Fruit fly (Drosophila melanogaster) whole organism, adult: ENCODE measurements around the gene CG13901.

ENCODE experiments used
- CG11617 ChIP-seq: fragments of 200-800 bp; sonication (Bioruptor generic); optimal IDR thresholded peaks from 2 replicates; lab custom pipeline; 2017; ENCODE audit warnings: mild to moderate bottlenecking, missing biosample characterization, missing genetic modification reagents, missing genetic modification characterization
- CG12768 ChIP-seq: fragments of 200-800 bp; sonication (Bioruptor generic); optimal IDR thresholded peaks from 2 replicates; lab custom pipeline; 2017; ENCODE audit warnings: missing biosample characterization, missing genetic modification characterization, mild to moderate bottlenecking, moderate library complexity, missing genetic modification reagents
- CG14711 ChIP-seq: fragments of 200-800 bp; sonication (Bioruptor generic); optimal IDR thresholded peaks from 2 replicates; lab custom pipeline; 2018; ENCODE audit warnings: missing biosample characterization, mild to moderate bottlenecking, missing genetic modification characterization, moderate library complexity
- CG1620 ChIP-seq: fragments of 200-800 bp; sonication (Bioruptor generic); optimal IDR thresholded peaks from 2 replicates; lab custom pipeline; 2016; ENCODE audit warnings: missing biosample characterization, missing genetic modification characterization
- CG33017 ChIP-seq: fragments of 200-800 bp; sonication (Bioruptor generic); optimal IDR thresholded peaks from 2 replicates; lab custom pipeline; 2018; ENCODE audit warnings: missing biosample characterization, mild to moderate bottlenecking, missing genetic modification characterization, moderate library complexity
- CG5204 ChIP-seq: fragments of 200-800 bp; sonication (Bioruptor generic); optimal IDR thresholded peaks from 2 replicates; lab custom pipeline; 2016; ENCODE audit warnings: missing biosample characterization, missing genetic modification characterization
- CG7045 ChIP-seq: fragments of 200-800 bp; sonication (Bioruptor generic); optimal IDR thresholded peaks from 2 replicates; lab custom pipeline; 2017; ENCODE audit warnings: missing biosample characterization, mild to moderate bottlenecking, missing genetic modification characterization
- CG7101 ChIP-seq: fragments of 200-800 bp; sonication (Bioruptor generic); optimal IDR thresholded peaks from 2 replicates; lab custom pipeline; 2018; ENCODE audit warnings: missing biosample characterization, mild to moderate bottlenecking, missing genetic modification characterization, moderate library complexity
- Clk ChIP-seq: fragments of 200-800 bp; sonication (Bioruptor generic); optimal IDR thresholded peaks from 2 replicates; lab custom pipeline; 2017; ENCODE audit warnings: missing biosample characterization, missing genetic modification characterization
- Crg-1 ChIP-seq: fragments of 200-800 bp; sonication (Bioruptor generic); optimal IDR thresholded peaks from 2 replicates; lab custom pipeline; 2016; ENCODE audit warnings: missing biosample characterization, missing genetic modification characterization
- Hr96 ChIP-seq: fragments of 200-800 bp; sonication (Bioruptor generic); optimal IDR thresholded peaks from 2 replicates; lab custom pipeline; 2016; ENCODE audit warnings: missing biosample characterization, missing genetic modification characterization
- Mnt ChIP-seq: fragments of 200-800 bp; sonication (Bioruptor generic); optimal IDR thresholded peaks from 2 replicates; lab custom pipeline; 2016; ENCODE audit warnings: missing biosample characterization, mild to moderate bottlenecking, missing genetic modification characterization
- bab1 ChIP-seq: fragments of 200-800 bp; sonication (Bioruptor generic); optimal IDR thresholded peaks from 3 replicates; lab custom pipeline; 2019; ENCODE audit warnings: missing biosample characterization, mild to moderate bottlenecking, missing genetic modification characterization, moderate library complexity
- cic ChIP-seq: fragments of 200-800 bp; sonication (Bioruptor generic); optimal IDR thresholded peaks from 2 replicates; lab custom pipeline; 2017; ENCODE audit warnings: missing biosample characterization, mild to moderate bottlenecking, missing genetic modification characterization, moderate library complexity
- cnc ChIP-seq, 2 experiments: fragments of >200 bp; optimal IDR thresholded peaks; 2 replicates each; lab custom pipeline; 2017
- kay ChIP-seq: fragments of 200-800 bp; sonication (Bioruptor generic); peaks from one replicate; lab custom pipeline; 2016; ENCODE audit warnings: missing biosample characterization, missing genetic modification characterization, borderline replicate concordance
- ovo ChIP-seq: fragments of 200-800 bp; sonication (Bioruptor generic); optimal IDR thresholded peaks from 2 replicates; lab custom pipeline; 2016; ENCODE audit warnings: missing biosample characterization, missing genetic modification characterization
- pad ChIP-seq: fragments of 200-800 bp; sonication (Bioruptor generic); optimal IDR thresholded peaks from 3 replicates; lab custom pipeline; 2017; ENCODE audit warnings: missing biosample characterization, missing genetic modification characterization, mild to moderate bottlenecking, moderate library complexity, missing genetic modification reagents
- tj ChIP-seq: fragments of 200-800 bp; sonication (Bioruptor generic); optimal IDR thresholded peaks from 3 replicates; lab custom pipeline; 2017; ENCODE audit warnings: missing biosample characterization, mild to moderate bottlenecking, missing genetic modification characterization, moderate library complexity
- toe ChIP-seq: fragments of 200-800 bp; sonication (Bioruptor generic); optimal IDR thresholded peaks from 2 replicates; lab custom pipeline; 2016; ENCODE audit warnings: missing biosample characterization, missing genetic modification characterization

The CG13901 gene

DNA sequence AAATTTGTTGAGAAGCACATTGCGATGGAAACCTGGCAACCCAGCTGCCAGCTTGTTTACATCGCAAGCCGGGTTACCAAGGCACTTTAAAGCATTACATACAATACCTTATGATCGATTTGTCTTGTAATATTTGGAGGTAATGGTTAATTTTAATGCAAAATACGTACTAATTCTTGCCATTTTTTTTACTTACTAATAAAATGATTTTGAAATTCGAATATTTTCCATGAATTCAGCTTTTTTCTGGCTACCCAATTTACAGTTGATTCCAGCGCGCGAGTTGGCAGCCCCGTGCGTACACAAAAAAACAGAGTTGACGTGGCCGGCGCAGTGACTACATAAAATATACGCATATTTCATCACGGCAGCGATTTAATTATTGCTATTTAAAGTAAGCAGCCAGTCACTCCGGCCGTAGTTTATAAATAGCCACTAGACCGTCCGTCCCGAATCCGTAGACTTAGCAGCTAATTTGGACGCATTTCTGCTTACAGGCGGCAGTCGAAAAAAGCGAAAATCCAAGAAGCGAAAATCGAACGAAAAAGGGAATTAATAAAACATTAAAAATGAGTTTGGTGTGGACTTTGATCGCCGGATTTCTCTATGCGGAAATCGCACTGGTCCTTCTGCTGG is at the start of gene CG13901, which contains the start of gene CG13887:
TSS of gene CG13901 (minus strand) at position 270 of the 636 bp plus-strand sequence.
TSS of gene CG13887 (plus strand) at position 310 of the 636 bp plus-strand sequence.
- peak; percentile 100 for TF ChIP-seq CG14711 (tag; lab: Kevin White, UChicago)
- no peak for TF ChIP-seq kay (GFP tag; lab: Kevin White, UChicago)
- TF ChIP-seq CG5204 (GFP tag; lab: Kevin White, UChicago): no peak
- TF ChIP-seq tj: peak; percentile 80
- TF ChIP-seq CG11617 (GFP tag; lab: Kevin White, UChicago): peak; percentile 91
- peak; percentile 90 for TF ChIP-seq CG7045
- peak; percentile 91 for TF ChIP-seq Hr96 (GFP tag; lab: Kevin White, UChicago)
- peak; percentile 89 for TF ChIP-seq CG7101 (tag; lab: Kevin White, UChicago)
- TF ChIP-seq Crg-1 (GFP tag; lab: Kevin White, UChicago): peak; percentile 89
- TF ChIP-seq cnc (optimal IDR thresholded peaks at IDR 0.05; lab: Kevin White, UChicago): no peak
- TF ChIP-seq Mnt (GFP tag; lab: Kevin White, UChicago): peak; percentile 97
- TF ChIP-seq pad: peak; percentile 76
- peak; percentile 84 for TF ChIP-seq ovo (GFP tag; lab: Kevin White, UChicago)
- TF ChIP-seq CG1620 (GFP tag; lab: Kevin White, UChicago): peak; percentile 88
- TF ChIP-seq Clk (GFP tag; lab: Kevin White, UChicago): peak; percentile 77
- peak; percentile 79 for TF ChIP-seq cic (GFP tag; lab: Kevin White, UChicago)
- peak; percentile 95 for TF ChIP-seq bab1 (GFP tag; lab: Kevin White, UChicago)
- peak; percentile 83 for TF ChIP-seq CG33017
- peak; percentile 90 for TF ChIP-seq CG12768 (GFP tag; lab: Kevin White, UChicago)
- TF ChIP-seq toe (GFP tag; lab: Kevin White, UChicago): peak; percentile 91

DNA sequence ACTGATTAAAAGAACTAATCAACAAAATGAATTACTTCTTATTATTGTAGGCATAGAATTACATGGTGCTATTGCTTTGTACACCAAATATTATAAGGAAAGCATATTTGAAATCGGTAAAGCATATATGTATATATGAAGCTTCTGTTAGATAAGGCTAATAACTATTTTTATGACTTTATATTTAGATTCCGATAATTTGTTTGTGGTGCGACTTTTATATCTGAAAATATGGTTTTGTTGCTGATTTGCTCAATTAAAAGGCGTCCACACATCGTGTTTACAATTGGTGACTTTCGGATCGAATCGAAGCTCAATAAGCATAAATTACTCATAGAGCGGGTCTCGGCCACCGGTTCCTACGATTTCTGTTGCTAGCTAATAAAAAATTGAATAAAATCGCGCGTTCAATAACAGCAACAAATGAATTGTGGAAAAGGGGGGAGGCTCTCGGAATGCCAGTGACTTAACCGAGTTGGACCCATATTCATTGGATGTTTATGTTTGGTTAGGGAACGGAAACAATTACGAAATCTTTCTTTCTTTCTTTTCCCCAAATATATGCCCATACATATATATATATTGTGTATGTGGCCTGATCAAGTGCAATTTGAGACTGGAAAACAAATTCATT is 48.1 kb upstream of the CG13901 start:
- TF ChIP-seq CG12768 (GFP tag; lab: Kevin White, UChicago) (no peak), tj (peak; percentile 66)

DNA sequence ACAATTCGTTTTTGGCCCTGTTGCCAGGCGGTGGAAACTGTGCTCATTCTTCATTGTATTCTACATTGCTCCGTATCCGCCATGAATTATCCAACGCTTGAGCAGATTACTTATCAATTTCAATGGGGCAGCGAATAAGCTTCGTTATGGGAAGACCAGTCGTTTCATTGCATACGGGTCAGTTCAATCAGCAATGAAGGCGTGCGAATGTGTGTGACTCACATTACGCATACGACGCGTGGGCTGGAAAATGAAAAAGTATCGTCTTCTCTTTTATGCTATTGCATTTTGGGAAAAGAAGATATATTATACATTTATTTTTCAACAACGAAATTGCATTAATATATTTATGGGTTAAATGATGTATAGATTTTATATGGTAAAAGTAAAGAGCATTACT is 47.4 kb upstream of the CG13901 start:
- TF ChIP-seq cic (GFP tag; lab: Kevin White, UChicago): no peak
- peak; percentile 79 for TF ChIP-seq kay (GFP tag; lab: Kevin White, UChicago)

DNA sequence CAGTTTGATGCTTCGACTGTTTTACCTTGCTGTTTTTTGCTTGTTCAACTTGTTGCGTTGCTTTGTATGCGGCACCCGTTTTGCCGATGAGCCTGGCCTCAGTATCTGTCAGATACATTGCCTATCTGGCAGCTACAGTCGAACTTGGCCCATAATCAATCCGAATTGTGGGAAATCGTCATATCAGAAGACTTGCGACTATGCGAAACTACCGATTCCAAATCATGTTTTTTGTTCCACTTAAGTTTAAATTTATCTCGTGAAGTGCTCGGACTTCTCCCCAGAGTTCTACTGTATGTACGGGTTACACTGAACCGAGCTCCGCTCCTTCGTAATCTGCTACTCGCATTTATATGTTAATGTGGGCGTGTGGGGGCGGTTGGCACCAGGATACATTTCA is 46.6 kb upstream of the CG13901 start:
- TF ChIP-seq Crg-1 (GFP tag; lab: Kevin White, UChicago) (no peak), CG14711 (tag; lab: Kevin White, UChicago) (no peak), CG12768 (GFP tag; lab: Kevin White, UChicago) (no peak), cnc (optimal IDR thresholded peaks at IDR 0.05; lab: Kevin White, UChicago) (no peak), pad (no peak), CG33017 (no peak)

DNA sequence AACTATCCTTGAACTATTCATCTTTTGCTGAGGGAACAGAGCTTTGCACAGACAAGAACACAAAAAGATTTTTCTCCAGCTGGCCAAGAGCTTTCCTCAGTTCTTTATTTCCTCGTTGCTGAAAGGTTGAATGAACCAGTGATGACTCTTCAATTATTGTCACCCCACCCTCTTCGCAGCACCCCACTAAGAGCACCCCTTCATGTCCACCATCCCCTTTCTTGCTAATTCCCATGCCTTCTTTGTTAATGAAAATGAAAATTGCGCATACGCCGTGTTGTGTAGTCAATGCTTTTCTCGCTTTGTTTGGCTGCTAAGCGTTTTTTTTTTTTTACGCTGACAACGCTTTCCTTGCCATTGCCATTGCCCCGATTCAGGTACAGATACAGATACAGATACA is 46.2 kb upstream of the CG13901 start:
- TF ChIP-seq CG14711 (tag; lab: Kevin White, UChicago) (no peak), tj (peak; percentile 83)

DNA sequence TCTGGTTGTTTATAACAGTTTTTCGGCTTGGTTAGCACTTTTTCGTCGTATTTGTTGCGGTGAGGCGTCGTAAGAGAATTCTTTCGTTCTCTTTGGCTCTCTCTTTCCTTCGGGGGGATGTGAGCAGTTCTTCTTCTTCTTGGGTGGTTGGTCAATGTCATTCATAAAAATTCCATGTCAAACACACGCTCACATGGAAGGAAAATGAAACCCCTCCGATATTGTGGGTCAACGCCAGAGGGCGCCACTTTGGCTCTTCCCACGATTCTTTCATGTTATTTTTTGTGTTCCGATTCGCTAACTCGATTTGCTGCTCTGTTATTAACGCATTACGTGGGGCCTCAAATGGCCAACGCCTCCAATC is 45.3 kb upstream of the CG13901 start:
- TF ChIP-seq CG5204 (GFP tag; lab: Kevin White, UChicago): no peak
- TF ChIP-seq tj: peak; percentile 11

DNA sequence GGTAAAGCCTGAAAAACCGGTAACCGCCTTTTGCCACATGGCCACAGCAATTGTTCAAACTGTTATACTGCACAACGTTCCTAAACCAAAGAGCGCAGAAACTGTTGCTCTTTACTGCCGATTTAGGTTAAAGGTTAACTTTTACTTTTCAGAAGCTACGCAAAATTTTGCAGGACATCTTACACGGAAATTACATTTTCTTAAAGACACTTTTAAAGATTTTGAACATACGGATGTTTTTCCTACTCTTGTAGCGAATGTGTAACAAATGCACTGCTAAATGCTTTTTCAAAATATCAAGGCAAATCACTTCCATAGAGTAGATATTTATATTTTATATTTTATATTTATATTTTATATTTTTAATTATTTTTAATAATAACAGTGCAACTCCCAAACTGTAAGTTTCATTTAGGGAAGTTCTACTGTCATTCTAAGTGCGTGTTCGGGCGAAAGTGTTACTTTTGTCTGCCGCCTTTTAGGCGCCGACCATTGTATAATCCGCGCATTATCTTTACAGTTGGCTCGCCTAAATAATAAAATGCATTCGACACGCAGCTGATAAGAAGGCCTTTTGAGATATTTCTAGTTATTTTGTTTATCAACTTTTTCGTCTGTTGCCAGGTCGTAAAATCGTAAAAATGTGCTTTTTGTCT is 44.7 kb upstream of the CG13901 start:
- no peak for TF ChIP-seq tj
- no peak for TF ChIP-seq cic (GFP tag; lab: Kevin White, UChicago)
- no peak for TF ChIP-seq ovo (GFP tag; lab: Kevin White, UChicago)
- TF ChIP-seq CG7045: peak; percentile 22
- no peak for TF ChIP-seq Crg-1 (GFP tag; lab: Kevin White, UChicago)
- peak; percentile 76 for TF ChIP-seq kay (GFP tag; lab: Kevin White, UChicago)
- no peak for TF ChIP-seq Hr96 (GFP tag; lab: Kevin White, UChicago)
